Fruit fly (Drosophila melanogaster) whole organism, embryonic: ENCODE results near the gene alphaSnap.
A peak's percentile ranks its signal among the peaks of the same experiment; 100 is the strongest.

Experiments used
- Asciz ChIP-seq: fragments of 200-800 bp; sonication (Bioruptor generic); optimal IDR thresholded peaks from 2 replicates; lab custom pipeline; 2017; ENCODE audit warnings: missing biosample characterization, mild to moderate bottlenecking, missing genetic modification characterization, missing genetic modification reagents
- Atf6 ChIP-seq: fragments of 200-800 bp; sonication (Bioruptor generic); IDR thresholded peaks from 2 replicates; pipeline ENCODE4 v1.3.6; 2022; ENCODE audit warnings: missing biosample characterization, missing genetic modification characterization
- B-H1 ChIP-seq: fragments of 200-800 bp; sonication (Bioruptor generic); IDR thresholded peaks from 3 replicates; pipeline ENCODE4 v1.3.6; 2022; ENCODE audit warnings: missing biosample characterization, missing genetic modification characterization
- BEAF-32 ChIP-seq: fragments of 200-800 bp; sonication (Bioruptor generic); optimal IDR thresholded peaks from 3 replicates; lab custom pipeline; 2017; ENCODE audit warnings: missing biosample characterization, missing genetic modification characterization, mild to moderate bottlenecking, moderate library complexity, missing genetic modification reagents
- CG1024 ChIP-seq: fragments of 200-800 bp; sonication (Bioruptor generic); IDR thresholded peaks from 2 replicates; pipeline ENCODE4 v1.3.6; 2022; ENCODE audit warnings: missing biosample characterization, missing genetic modification characterization
- CG11723 ChIP-seq: fragments of 200-800 bp; sonication (Bioruptor generic); optimal IDR thresholded peaks from 2 replicates; lab custom pipeline; 2017; ENCODE audit warnings: missing biosample characterization, mild to moderate bottlenecking, missing genetic modification characterization
- CG12236 ChIP-seq: fragments of 200-800 bp; sonication (Bioruptor generic); optimal IDR thresholded peaks from 2 replicates; lab custom pipeline; 2016; ENCODE audit warnings: missing biosample characterization, missing genetic modification characterization
- CG13894 ChIP-seq: fragments of 200-800 bp; sonication (Bioruptor generic); optimal IDR thresholded peaks from 3 replicates; lab custom pipeline; 2018; ENCODE audit warnings: missing biosample characterization, mild to moderate bottlenecking, missing genetic modification characterization, moderate library complexity
- CG15479 ChIP-seq: fragments of 200-800 bp; sonication (Bioruptor generic); optimal IDR thresholded peaks from 3 replicates; lab custom pipeline; 2019; ENCODE audit warnings: missing biosample characterization, mild to moderate bottlenecking, missing genetic modification characterization, moderate library complexity
- CG16815 ChIP-seq: fragments of 200-800 bp; sonication (Bioruptor generic); optimal IDR thresholded peaks from 3 replicates; lab custom pipeline; 2017; ENCODE audit warnings: missing biosample characterization, mild to moderate bottlenecking, missing genetic modification characterization
- CG17359 ChIP-seq: fragments of 200-800 bp; sonication (Bioruptor generic); optimal IDR thresholded peaks from 3 replicates; lab custom pipeline; 2018; ENCODE audit warnings: missing biosample characterization, mild to moderate bottlenecking, missing genetic modification characterization, moderate library complexity
- CG17829 ChIP-seq: fragments of 200-800 bp; optimal IDR thresholded peaks from 2 replicates; lab custom pipeline; 2019; ENCODE audit warnings: missing biosample characterization, mild to moderate bottlenecking, missing genetic modification characterization, moderate library complexity
- CG18262 ChIP-seq: fragments of 200-800 bp; optimal IDR thresholded peaks from 3 replicates; lab custom pipeline; 2019; ENCODE audit warnings: missing biosample characterization, mild to moderate bottlenecking, missing genetic modification characterization, moderate library complexity
- CG30403 ChIP-seq: fragments of 200-800 bp; sonication (Bioruptor generic); optimal IDR thresholded peaks from 3 replicates; lab custom pipeline; 2016; ENCODE audit warnings: missing biosample characterization, missing genetic modification characterization
- CG3163 ChIP-seq: fragments of 200-800 bp; sonication (Bioruptor generic); optimal IDR thresholded peaks from 3 replicates; lab custom pipeline; 2016; ENCODE audit warnings: missing biosample characterization, missing genetic modification characterization
- CG32767 ChIP-seq: fragments of 200-800 bp; sonication (Bioruptor generic); IDR thresholded peaks from 2 replicates; pipeline ENCODE4 v1.3.6; 2022; ENCODE audit warnings: missing biosample characterization, missing genetic modification characterization
- CG33213 ChIP-seq: fragments of 200-800 bp; sonication (Bioruptor generic); optimal IDR thresholded peaks from 3 replicates; lab custom pipeline; 2016; ENCODE audit warnings: missing biosample characterization, missing genetic modification characterization
- CG33557 ChIP-seq: fragments of 200-800 bp; sonication (Bioruptor generic); optimal IDR thresholded peaks from 2 replicates; lab custom pipeline; 2019; ENCODE audit warnings: missing biosample characterization, mild to moderate bottlenecking, missing genetic modification characterization, moderate library complexity
- CG34376 ChIP-seq: fragments of 200-800 bp; sonication (Bioruptor generic); optimal IDR thresholded peaks from 2 replicates; lab custom pipeline; 2018; ENCODE audit warnings: missing biosample characterization, mild to moderate bottlenecking, missing genetic modification characterization
- CG6254 ChIP-seq: fragments of 200-800 bp; sonication (Bioruptor generic); optimal IDR thresholded peaks from 3 replicates; lab custom pipeline; 2017; ENCODE audit warnings: mild to moderate bottlenecking, missing biosample characterization, missing genetic modification reagents, missing genetic modification characterization
- CG7271 ChIP-seq: fragments of 200-800 bp; sonication (Bioruptor generic); optimal IDR thresholded peaks from 2 replicates; lab custom pipeline; 2018; ENCODE audit warnings: missing biosample characterization, mild to moderate bottlenecking, missing genetic modification characterization, moderate library complexity
- CG7928 ChIP-seq: fragments of 200-800 bp; sonication (Bioruptor generic); optimal IDR thresholded peaks from 2 replicates; lab custom pipeline; 2017; ENCODE audit warnings: missing biosample characterization, mild to moderate bottlenecking, missing genetic modification characterization
- CG8359 ChIP-seq: fragments of 200-800 bp; sonication (Bioruptor generic); optimal IDR thresholded peaks from 2 replicates; lab custom pipeline; 2017; ENCODE audit warnings: missing biosample characterization, mild to moderate bottlenecking, missing genetic modification characterization, borderline replicate concordance
- CG9727 ChIP-seq: fragments of 200-800 bp; sonication (Bioruptor generic); optimal IDR thresholded peaks from 3 replicates; lab custom pipeline; 2017; ENCODE audit warnings: missing biosample characterization, mild to moderate bottlenecking, missing genetic modification characterization
- Dll ChIP-seq: fragments of 200-800 bp; sonication (Bioruptor generic); IDR thresholded peaks from 4 replicates; pipeline ENCODE4 v1.3.6; 2022; ENCODE audit warnings: missing biosample characterization, missing genetic modification characterization; ENCODE audit not compliant: partially characterized antibody
- Gug ChIP-seq: fragments of 200-800 bp; sonication (Bioruptor generic); IDR thresholded peaks from 4 replicates; pipeline ENCODE4 v1.3.6; 2022; ENCODE audit warnings: missing biosample characterization, missing genetic modification characterization
- HLH3B ChIP-seq: fragments of 200-800 bp; sonication (Bioruptor generic); IDR thresholded peaks from 2 replicates; pipeline ENCODE4 v1.3.6; 2022; ENCODE audit warnings: missing biosample characterization, missing genetic modification characterization
- Hmx ChIP-seq: fragments of 200-800 bp; sonication (Bioruptor generic); optimal IDR thresholded peaks from 2 replicates; lab custom pipeline; 2016; ENCODE audit warnings: missing biosample characterization, missing genetic modification characterization
- MTF-1 ChIP-seq: fragments of 200-800 bp; sonication (Bioruptor generic); optimal IDR thresholded peaks from 2 replicates; lab custom pipeline; 2018; ENCODE audit warnings: missing biosample characterization, mild to moderate bottlenecking, missing genetic modification characterization, borderline replicate concordance
- Mad ChIP-seq: fragments of 200-800 bp; sonication (Bioruptor generic); optimal IDR thresholded peaks from 2 replicates; lab custom pipeline; 2016; ENCODE audit warnings: missing biosample characterization, missing genetic modification characterization
- Med ChIP-seq: fragments of 200-800 bp; sonication (Bioruptor generic); peaks from one replicate; lab custom pipeline; 2016; ENCODE audit warnings: missing biosample characterization, missing genetic modification characterization, mild to moderate bottlenecking, inconsistent platforms, moderate library complexity
- Side ChIP-seq: fragments of 200-800 bp; sonication (Bioruptor generic); optimal IDR thresholded peaks from 2 replicates; lab custom pipeline; 2016; ENCODE audit warnings: missing biosample characterization, missing genetic modification characterization
- Spps ChIP-seq: fragments of 200-800 bp; sonication (Bioruptor generic); optimal IDR thresholded peaks from 2 replicates; lab custom pipeline; 2018; ENCODE audit warnings: missing biosample characterization, mild to moderate bottlenecking, missing genetic modification characterization
- Ssrp ChIP-seq: fragments of 200-800 bp; sonication (Bioruptor generic); optimal IDR thresholded peaks from 2 replicates; lab custom pipeline; 2018; ENCODE audit warnings: missing biosample characterization, mild to moderate bottlenecking, missing genetic modification characterization, moderate library complexity
- Trl ChIP-seq, 3 experiments: fragments of >200 bp in 2 of 3; fragments of 200-800 bp in 1 of 3; sonication (Bioruptor generic) in 1 of 3; optimal IDR thresholded peaks; 2 replicates in 1 of 3; 3 replicates in 2 of 3; lab custom pipeline; 2016 to 2017; ENCODE audit warnings: missing biosample characterization in 1 of 3, missing genetic modification characterization in 1 of 3
- YL-1 ChIP-seq: fragments of 200-800 bp; sonication (Bioruptor generic); optimal IDR thresholded peaks from 3 replicates; lab custom pipeline; 2017; ENCODE audit warnings: missing biosample characterization, mild to moderate bottlenecking, missing genetic modification characterization
- danr ChIP-seq: fragments of 200-800 bp; sonication (Bioruptor generic); IDR thresholded peaks from 2 replicates; pipeline ENCODE4 v1.3.6; 2022; ENCODE audit warnings: missing biosample characterization, missing genetic modification characterization
- ems ChIP-seq: fragments of 200-800 bp; sonication (Bioruptor generic); optimal IDR thresholded peaks from 3 replicates; lab custom pipeline; 2016; ENCODE audit warnings: missing biosample characterization, missing genetic modification characterization
- exex ChIP-seq: fragments of 200-800 bp; sonication (Bioruptor generic); optimal IDR thresholded peaks from 4 replicates; lab custom pipeline; 2018; ENCODE audit warnings: missing biosample characterization, mild to moderate bottlenecking, missing genetic modification characterization, moderate library complexity
- grau ChIP-seq: fragments of 200-800 bp; optimal IDR thresholded peaks from 3 replicates; lab custom pipeline; 2019; ENCODE audit warnings: missing biosample characterization, mild to moderate bottlenecking, missing genetic modification characterization, moderate library complexity
- h ChIP-seq: fragments of >200 bp; optimal IDR thresholded peaks from 2 replicates; lab custom pipeline; 2017
- lab ChIP-seq: fragments of 200-800 bp; sonication (Bioruptor generic); optimal IDR thresholded peaks from 3 replicates; lab custom pipeline; 2017; ENCODE audit warnings: missing biosample characterization, missing genetic modification characterization, mild to moderate bottlenecking, moderate library complexity, missing genetic modification reagents
- p53 ChIP-seq: fragments of 200-800 bp; sonication (Bioruptor generic); optimal IDR thresholded peaks from 2 replicates; lab custom pipeline; 2016; ENCODE audit warnings: missing biosample characterization, missing genetic modification characterization
- run ChIP-seq: fragments of 200-800 bp; sonication (Bioruptor generic); optimal IDR thresholded peaks from 3 replicates; lab custom pipeline; 2018; ENCODE audit warnings: missing biosample characterization, mild to moderate bottlenecking, missing genetic modification characterization
- sug ChIP-seq: fragments of 200-800 bp; optimal IDR thresholded peaks from 2 replicates; lab custom pipeline; 2019; ENCODE audit warnings: missing biosample characterization, mild to moderate bottlenecking, missing genetic modification characterization, moderate library complexity
- toy ChIP-seq: fragments of 200-800 bp; sonication (Bioruptor generic); IDR thresholded peaks from 2 replicates; pipeline ENCODE4 v1.3.6; 2022; ENCODE audit warnings: missing biosample characterization, missing genetic modification characterization
- vnd ChIP-seq: fragments of 200-800 bp; sonication (Bioruptor generic); IDR thresholded peaks from 3 replicates; pipeline ENCODE4 v1.3.6; 2022; ENCODE audit warnings: missing biosample characterization, missing genetic modification characterization; ENCODE audit not compliant: partially characterized antibody
- vvl ChIP-seq: fragments of 200-800 bp; sonication (Bioruptor generic); IDR thresholded peaks from 2 replicates; pipeline ENCODE4 v1.3.6; 2022; ENCODE audit warnings: missing biosample characterization, missing genetic modification characterization

The alphaSnap gene

DNA sequence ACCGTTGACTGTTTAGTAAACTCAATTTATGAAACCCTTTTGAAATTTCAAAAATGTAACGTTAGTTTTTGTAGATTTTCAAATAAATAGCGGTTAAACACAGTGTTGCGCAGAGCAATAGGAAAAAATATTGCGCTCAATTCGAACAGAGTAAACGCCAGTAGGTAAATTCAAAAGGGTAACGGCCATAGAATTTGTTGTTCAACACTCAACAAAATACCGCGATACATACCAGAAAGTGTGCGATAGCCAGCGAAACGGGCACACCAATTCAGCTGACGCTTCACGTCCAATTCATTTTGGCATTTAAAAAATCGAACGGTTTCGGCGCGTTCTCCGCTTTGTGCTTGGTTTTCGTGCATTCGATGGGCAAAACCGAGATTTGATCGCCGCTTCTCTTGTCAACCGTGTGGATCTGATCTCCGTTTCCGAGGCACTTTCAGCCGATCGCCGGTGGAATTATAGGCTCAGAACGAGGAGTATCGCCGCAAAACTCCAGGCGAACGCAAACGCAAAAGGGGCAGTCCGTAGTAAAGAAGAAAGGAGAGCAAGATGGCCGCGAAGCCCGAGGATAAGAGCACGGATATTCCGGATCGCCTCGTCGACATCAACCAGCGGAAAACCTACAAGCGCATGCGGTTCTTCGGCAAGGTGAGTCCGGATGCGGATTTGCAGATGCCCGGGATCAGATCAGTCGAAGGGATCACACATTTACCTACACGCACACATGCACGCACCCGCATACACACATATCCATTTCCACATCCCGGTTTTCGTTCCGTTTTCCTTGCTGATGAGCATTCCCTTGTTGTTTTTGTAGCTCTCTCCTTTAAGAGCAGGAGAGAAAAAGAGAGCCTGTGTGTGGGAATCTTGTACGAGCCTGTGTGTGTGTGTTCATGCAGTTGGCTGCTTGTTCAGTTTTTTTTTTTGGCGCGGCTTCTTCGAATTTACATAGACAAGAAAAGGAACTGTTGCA lies 3.4 kb upstream of the alphaSnap start (continued):
- TF ChIP-seq CG32767 (GFP tag; lab: Robert Waterston, UW) = no peak
- no peak for TF ChIP-seq B-H1
- peak; percentile 36 for TF ChIP-seq grau (tag; lab: Kevin White, UChicago)
- peak; percentile 67 for TF ChIP-seq vnd (GFP tag; lab: Robert Waterston, UW)
- peak; percentile 58 for TF ChIP-seq vvl (GFP tag; lab: Robert Waterston, UW)
- TF ChIP-seq sug = peak; percentile 46
- TF ChIP-seq Trl (optimal IDR thresholded peaks at IDR 0.05; lab: Kevin White, UChicago) = peak; percentile 3 to 67
- peak; percentile 60 for TF ChIP-seq Trl (GFP tag; optimal IDR thresholded peaks at IDR 0.05; lab: Kevin White, UChicago)
- no peak for TF ChIP-seq h (lab: Kevin White, UChicago)
- TF ChIP-seq BEAF-32 = peak; percentile 93
- peak; percentile 40 for TF ChIP-seq Side (GFP tag; lab: Kevin White, UChicago)
- TF ChIP-seq CG15479 (GFP tag; lab: Kevin White, UChicago) = peak; percentile 54
- peak; percentile 3 for TF ChIP-seq CG6254 (GFP tag; lab: Kevin White, UChicago)
- TF ChIP-seq HLH3B = no peak
- no peak for TF ChIP-seq CG7271 (tag; lab: Kevin White, UChicago)
- TF ChIP-seq exex (tag; lab: Kevin White, UChicago) = no peak
- TF ChIP-seq CG13894 (tag; lab: Kevin White, UChicago) = peak; percentile 26
- peak; percentile 34 for TF ChIP-seq CG9727 (GFP tag; lab: Kevin White, UChicago)
- no peak for TF ChIP-seq toy
- no peak for TF ChIP-seq Spps (tag; lab: Kevin White, UChicago)
- no peak for TF ChIP-seq danr (GFP tag; lab: Robert Waterston, UW)
- peak; percentile 68 for TF ChIP-seq CG33213
- peak; percentile 66 for TF ChIP-seq Mad (GFP tag; lab: Kevin White, UChicago)
- no peak for TF ChIP-seq Atf6 (GFP tag; lab: Robert Waterston, UW)
- no peak for TF ChIP-seq Gug (GFP tag; lab: Robert Waterston, UW)
- no peak for TF ChIP-seq MTF-1 (GFP tag; lab: Kevin White, UChicago)
- no peak for TF ChIP-seq Hmx (GFP tag; lab: Kevin White, UChicago)
- TF ChIP-seq CG16815 (GFP tag; lab: Kevin White, UChicago) = no peak
- no peak for TF ChIP-seq CG33557
- TF ChIP-seq CG18262 (tag; lab: Kevin White, UChicago) = no peak
- TF ChIP-seq CG34376 = no peak
- peak; percentile 39 for TF ChIP-seq ems (GFP tag; lab: Kevin White, UChicago)
- no peak for TF ChIP-seq CG1024 (GFP tag; lab: Robert Waterston, UW)
- TF ChIP-seq Asciz (GFP tag; lab: Kevin White, UChicago) = no peak
- no peak for TF ChIP-seq CG7928 (GFP tag; lab: Kevin White, UChicago)
- peak; percentile 18 for TF ChIP-seq CG17359
- TF ChIP-seq CG8359 (GFP tag; lab: Kevin White, UChicago) = no peak
- peak; percentile 12 for TF ChIP-seq CG12236
- TF ChIP-seq YL-1 = peak; percentile 45
- TF ChIP-seq CG11723 = no peak
- no peak for TF ChIP-seq Ssrp (tag; lab: Kevin White, UChicago)
- TF ChIP-seq CG3163 (GFP tag; lab: Kevin White, UChicago) = peak; percentile 44
- TF ChIP-seq Med (GFP tag; lab: Kevin White, UChicago) = peak; percentile 92
- peak; percentile 5 for TF ChIP-seq p53 (GFP tag; lab: Kevin White, UChicago)
- TF ChIP-seq lab (GFP tag; lab: Kevin White, UChicago) = no peak
- TF ChIP-seq run (tag; lab: Kevin White, UChicago) = no peak
- TF ChIP-seq CG30403 = peak; percentile 54
- peak; percentile 83 for TF ChIP-seq Dll
- TF ChIP-seq CG17829 (tag; lab: Kevin White, UChicago) = peak; percentile 71
